Worm (Caenorhabditis elegans): ENCODE measurements around the gene srh-219.
A peak's percentile ranks its signal among the peaks of the same experiment; 100 is the strongest.

srh-219 gene

ce11 chrV:15464402-15464801 lies 30.9 kb upstream of the srh-219 start, which contains the start of gene rocf-1:
Gene rocf-1 (minus strand): TSS chrV:15464502.
- TF ChIP-seq nhr-43 (tag; optimal IDR thresholded peaks at IDR 0.05; ENCODE audit: poor library complexity, severe bottlenecking): no peak
- TF ChIP-seq nhr-76 (tag; optimal IDR thresholded peaks at IDR 0.05): no peak
- no peak for TF ChIP-seq egl-27 (tag; optimal IDR thresholded peaks at IDR 0.05)
- no peak for TF ChIP-seq elt-1 (tag; optimal IDR thresholded peaks at IDR 0.05)
- TF ChIP-seq snpc-4 (tag; optimal IDR thresholded peaks at IDR 0.05): no peak
- TF ChIP-seq nhr-28 (tag; optimal IDR thresholded peaks at IDR 0.05): no peak
- no peak for TF ChIP-seq elt-3 (tag; optimal IDR thresholded peaks at IDR 0.05)
- TF ChIP-seq fkh-10 (GFP tag; optimal IDR thresholded peaks at IDR 0.05): no peak
- no peak for TF ChIP-seq unc-39 (tag; optimal IDR thresholded peaks at IDR 0.05)
- TF ChIP-seq nhr-67 (tag; optimal IDR thresholded peaks at IDR 0.05): no peak
- no peak for TF ChIP-seq ceh-9 (tag; optimal IDR thresholded peaks at IDR 0.05)
- no peak for TF ChIP-seq zag-1 (tag; optimal IDR thresholded peaks at IDR 0.05)
- TF ChIP-seq ztf-11 (tag; optimal IDR thresholded peaks at IDR 0.05): no peak
- no peak for TF ChIP-seq ceh-82 (tag; optimal IDR thresholded peaks at IDR 0.05)
- no peak for TF ChIP-seq daf-12 (tag; optimal IDR thresholded peaks at IDR 0.05)
- no peak for TF ChIP-seq unc-62 (GFP tag; optimal IDR thresholded peaks at IDR 0.05)
- TF ChIP-seq mdl-1 (tag; optimal IDR thresholded peaks at IDR 0.05): no peak
- no peak for TF ChIP-seq fkh-2 (tag; optimal IDR thresholded peaks at IDR 0.05)

ce11 chrV:15465032-15465727 lies 30.1 kb upstream of the srh-219 start, which contains the start of gene pqn-71:
Gene pqn-71 (plus strand): TSS chrV:15465677.
- peak; percentile 76 for TF ChIP-seq nhr-76 (tag; optimal IDR thresholded peaks at IDR 0.05)
- TF ChIP-seq nhr-67 (tag; optimal IDR thresholded peaks at IDR 0.05): no peak
- TF ChIP-seq ztf-11 (tag; optimal IDR thresholded peaks at IDR 0.05): no peak
- TF ChIP-seq skn-1 (tag; optimal IDR thresholded peaks at IDR 0.05): peak; percentile 70
- peak; percentile 81 for TF ChIP-seq nhr-23 (tag; optimal IDR thresholded peaks at IDR 0.05)
- peak; percentile 63 for TF ChIP-seq lin-39 (tag; optimal IDR thresholded peaks at IDR 0.05)
- TF ChIP-seq egl-27 (tag; optimal IDR thresholded peaks at IDR 0.05): peak; percentile 82
- peak; percentile 85 for TF ChIP-seq tbx-2 (tag; optimal IDR thresholded peaks at IDR 0.05)
- no peak for TF ChIP-seq nfya-1 (tag; optimal IDR thresholded peaks at IDR 0.05; ENCODE audit: insufficient read depth)
- TF ChIP-seq ceh-9 (tag; optimal IDR thresholded peaks at IDR 0.05): no peak
- TF ChIP-seq nhr-11 (tag; optimal IDR thresholded peaks at IDR 0.05): peak; percentile 14
- no peak for TF ChIP-seq sea-2 (GFP tag; optimal IDR thresholded peaks at IDR 0.05)
- TF ChIP-seq lin-15B (tag; optimal IDR thresholded peaks at IDR 0.05): peak; percentile 67
- no peak for TF ChIP-seq daf-12 (tag; optimal IDR thresholded peaks at IDR 0.05)
- no peak for TF ChIP-seq eor-1 (tag; optimal IDR thresholded peaks at IDR 0.05)
- TF ChIP-seq hmg-11 (tag; optimal IDR thresholded peaks at IDR 0.05): peak; percentile 56
- peak; percentile 68 for TF ChIP-seq pqm-1 (tag; optimal IDR thresholded peaks at IDR 0.05)
- TF ChIP-seq elt-3 (tag; optimal IDR thresholded peaks at IDR 0.05): peak in 1 of 3 experiments; percentile 76
- TF ChIP-seq ceh-82 (tag; optimal IDR thresholded peaks at IDR 0.05): peak; percentile 40
- TF ChIP-seq nhr-43 (tag; optimal IDR thresholded peaks at IDR 0.05; ENCODE audit: poor library complexity, severe bottlenecking): peak; percentile 76
- TF ChIP-seq aly-2 (tag; optimal IDR thresholded peaks at IDR 0.05): no peak
- TF ChIP-seq nhr-237 (tag; optimal IDR thresholded peaks at IDR 0.05): no peak
- TF ChIP-seq nhr-25 (tag; optimal IDR thresholded peaks at IDR 0.05): peak; percentile 77
- TF ChIP-seq ceh-16 (tag; optimal IDR thresholded peaks at IDR 0.05): no peak
- TF ChIP-seq R02D3.7 (tag; optimal IDR thresholded peaks at IDR 0.05): peak; percentile 54
- peak; percentile 70 for TF ChIP-seq nhr-77 (tag; optimal IDR thresholded peaks at IDR 0.05)
- peak; percentile 64 for TF ChIP-seq snpc-4 (tag; optimal IDR thresholded peaks at IDR 0.05)
- no peak for TF ChIP-seq ZK546.5 (tag; optimal IDR thresholded peaks at IDR 0.05)
- TF ChIP-seq mml-1 (tag; optimal IDR thresholded peaks at IDR 0.05): no peak
- TF ChIP-seq lsy-12 (tag; optimal IDR thresholded peaks at IDR 0.05): peak; percentile 71
- peak; percentile 11 for TF ChIP-seq mdl-1 (tag; optimal IDR thresholded peaks at IDR 0.05)
- no peak for TF ChIP-seq elt-1 (tag; optimal IDR thresholded peaks at IDR 0.05)
- peak; percentile 85 for TF ChIP-seq elt-2 (tag; optimal IDR thresholded peaks at IDR 0.05)
- peak; percentile 83 for TF ChIP-seq fos-1 (tag; optimal IDR thresholded peaks at IDR 0.05)
- TF ChIP-seq jun-1 (tag; optimal IDR thresholded peaks at IDR 0.05): peak; percentile 90
- no peak for TF ChIP-seq unc-39 (tag; optimal IDR thresholded peaks at IDR 0.05)
- no peak for TF ChIP-seq egl-5 (tag; optimal IDR thresholded peaks at IDR 0.05)
- no peak for TF ChIP-seq pha-4 (tag; optimal IDR thresholded peaks at IDR 0.05)

Data from whole organism, L3 larva.